Worm (Caenorhabditis elegans): Measurements from ENCODE around the gene cdd-2.

- TF ChIP-seq sptf-1 (tag; optimal IDR thresholded peaks at IDR 0.05) = no peak
- TF ChIP-seq elt-1 (tag; optimal IDR thresholded peaks at IDR 0.05; ENCODE audit: borderline replicate concordance, insufficient read depth) = no peak
- no peak for TF ChIP-seq sem-2 (GFP tag; optimal IDR thresholded peaks at IDR 0.05)
These were observed 4.4 kb upstream of the cdd-2 start for ce11 chrIV:7552100-7552499.
